Worm (Caenorhabditis elegans): ENCODE data around the gene ZC416.2.

ce11 chrIV:3644863-3645378 lies 11.5 kb downstream of the ZC416.2 start:
- no peak for TF ChIP-seq ama-1 (optimal IDR thresholded peaks at IDR 0.05)
- TF ChIP-seq sea-1 (GFP tag; conservative IDR thresholded peaks at IDR 0.05): no peak
- TF ChIP-seq scrt-1 (GFP tag; IDR thresholded peaks at IDR 0.05): no peak
- TF ChIP-seq ets-7 (tag; optimal IDR thresholded peaks at IDR 0.05): no peak
- no peak for TF ChIP-seq F13C5.2 (tag; optimal IDR thresholded peaks at IDR 0.05)
- no peak for TF ChIP-seq ceh-13 (GFP tag; optimal IDR thresholded peaks at IDR 0.05)
- no peak for TF ChIP-seq ceh-36 (tag; optimal IDR thresholded peaks at IDR 0.05)
- TF ChIP-seq aly-1 (tag; optimal IDR thresholded peaks at IDR 0.05): no peak
- no peak for TF ChIP-seq tbx-11 (GFP tag; IDR thresholded peaks at IDR 0.05)
- TF ChIP-seq tra-4 (tag; optimal IDR thresholded peaks at IDR 0.05): no peak
- TF ChIP-seq hmbx-1 (tag; optimal IDR thresholded peaks at IDR 0.05): no peak
- TF ChIP-seq flt-1 (GFP tag; IDR thresholded peaks at IDR 0.05): no peak
- TF ChIP-seq pes-1 (GFP tag; IDR thresholded peaks at IDR 0.05): no peak
- no peak for TF ChIP-seq hmg-4 (GFP tag; optimal IDR thresholded peaks at IDR 0.05)
